Worm (Caenorhabditis elegans) whole organism, L4 larva: Measurements from ENCODE around the gene dhs-5.

ENCODE experiments used
- ZK337.2 ChIP-seq: fragments of 200-800 bp; sonication (Bioruptor generic); IDR thresholded peaks from 2 replicates; pipeline ENCODE4 v1.3.6; 2022; ENCODE audit warnings: missing genetic modification reagents, missing genetic modification characterization, missing compliant biosample characterization
- daf-16 ChIP-seq, 3 experiments: sonication (generic microtip); optimal IDR thresholded peaks; 2 replicates each; lab custom pipeline; 2016 to 2017; ENCODE audit warnings: missing genetic modification characterization in 3 of 3, missing genetic modification reagents in 3 of 3, mild to moderate bottlenecking in 2 of 3, missing compliant biosample characterization in 2 of 3, missing biosample characterization in 1 of 3, moderate library complexity in 1 of 3
- dmd-9 ChIP-seq: fragments of 200-800 bp; sonication (Bioruptor generic); IDR thresholded peaks from 2 replicates; pipeline ENCODE4 v1.3.6; 2022; ENCODE audit warnings: missing genetic modification reagents, missing genetic modification characterization, missing compliant biosample characterization
- lin-13 ChIP-seq: fragments of 150-350 bp; optimal IDR thresholded peaks from 2 replicates; lab custom pipeline; 2014; ENCODE audit warnings: missing biosample characterization, missing genetic modification reagents, missing genetic modification characterization
- nhr-25 ChIP-seq: sonication (generic microtip); optimal IDR thresholded peaks from 2 replicates; lab custom pipeline; 2017; ENCODE audit warnings: missing genetic modification characterization, mild to moderate bottlenecking, missing compliant biosample characterization, antibody characterized with exemption, moderate library complexity, borderline replicate concordance; ENCODE audit not compliant: insufficient read depth

ce11 chrII:5433069-5433468 lies 20.6 kb upstream of the dhs-5 start, which contains the start of gene srx-114:
- no peak for TF ChIP-seq nhr-25
- TF ChIP-seq daf-16 (GFP tag; optimal IDR thresholded peaks at IDR 0.05; lab: Kevin White, UChicago): no peak
- TF ChIP-seq daf-16 (tag; optimal IDR thresholded peaks at IDR 0.05; lab: Kevin White, UChicago): no peak
- no peak for TF ChIP-seq dmd-9 (GFP tag; lab: Robert Waterston, UW)
- TF ChIP-seq lin-13: no peak
- no peak for TF ChIP-seq ZK337.2
